Fruit fly (Drosophila melanogaster): ENCODE results near the gene CG42688.

Gene CG42688

DNA sequence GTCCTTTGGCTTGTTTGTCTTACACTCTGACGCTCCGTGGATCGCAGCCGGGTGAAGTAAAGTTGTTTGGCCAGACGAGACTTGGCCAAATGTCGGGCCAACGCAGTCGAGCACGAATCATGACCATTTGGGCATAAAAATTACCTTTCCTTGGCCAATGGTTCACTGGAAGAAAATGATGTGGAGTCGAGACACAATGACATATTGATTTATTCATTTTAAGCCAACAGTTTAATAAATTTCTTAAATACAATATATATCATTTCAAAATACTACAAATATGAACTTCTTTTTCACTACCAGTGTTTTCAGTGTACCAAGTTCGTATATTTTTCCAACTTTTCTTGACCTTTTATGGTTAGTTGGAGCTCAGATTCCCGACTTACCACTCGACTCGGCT, 19.2 kb upstream of the CG42688 start (continued):
- peak; percentile 67 for TF ChIP-seq CG15336 (GFP tag; IDR thresholded peaks at IDR 0.05)
- no peak for TF ChIP-seq CG9139 (GFP tag; optimal IDR thresholded peaks at IDR 0.05)
- no peak for TF ChIP-seq CG6854 (GFP tag; optimal IDR thresholded peaks at IDR 0.05)
- TF ChIP-seq CG4318 (GFP tag; optimal IDR thresholded peaks at IDR 0.05): peak; percentile 23
- peak; percentile 69 for TF ChIP-seq OdsH (GFP tag; optimal IDR thresholded peaks at IDR 0.05)
- peak; percentile 68 for TF ChIP-seq Sox14 (GFP tag; optimal IDR thresholded peaks at IDR 0.05)
- peak; percentile 65 for TF ChIP-seq Gug (GFP tag; IDR thresholded peaks at IDR 0.05)
- TF ChIP-seq CG11902 (GFP tag; optimal IDR thresholded peaks at IDR 0.05): no peak
- no peak for TF ChIP-seq Hr38 (GFP tag; optimal IDR thresholded peaks at IDR 0.05)
- peak; percentile 58 for TF ChIP-seq topi (GFP tag; optimal IDR thresholded peaks at IDR 0.05)
- peak; percentile 61 for TF ChIP-seq cyc (GFP tag; optimal IDR thresholded peaks at IDR 0.05)
- peak; percentile 41 for TF ChIP-seq CG34406 (GFP tag; optimal IDR thresholded peaks at IDR 0.05)
- peak; percentile 52 for TF ChIP-seq CG32006 (GFP tag; optimal IDR thresholded peaks at IDR 0.05)
- no peak for TF ChIP-seq Sox15 (GFP tag; optimal IDR thresholded peaks at IDR 0.05)

DNA sequence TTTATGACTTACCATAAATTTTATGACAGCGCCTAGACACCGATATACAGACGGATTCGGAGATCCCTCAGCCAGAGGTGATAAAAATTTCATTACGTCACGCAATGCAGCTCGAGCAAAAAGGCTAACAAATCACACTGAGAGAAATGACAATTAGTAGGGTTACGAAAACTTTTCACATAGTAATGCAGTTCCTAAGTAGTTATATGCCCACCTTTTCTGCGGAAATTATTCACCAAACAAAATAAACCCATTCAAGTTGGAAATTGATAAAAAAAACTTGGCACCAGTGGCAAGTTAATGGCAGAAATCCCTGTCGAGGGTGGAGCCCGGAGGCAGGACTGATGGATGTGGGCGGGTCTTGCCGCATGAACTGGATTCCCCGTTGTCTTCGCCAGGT, 17.6 kb upstream of the CG42688 start:
- TF ChIP-seq CG8632 (GFP tag; optimal IDR thresholded peaks at IDR 0.05) (peak; percentile 17), Sox14 (GFP tag; optimal IDR thresholded peaks at IDR 0.05) (peak; percentile 35), Met (GFP tag; optimal IDR thresholded peaks at IDR 0.05) (peak; percentile 63), ss (GFP tag; optimal IDR thresholded peaks at IDR 0.05) (peak; percentile 15 to 25), CG6276 (GFP tag; optimal IDR thresholded peaks at IDR 0.05) (no peak), spab (GFP tag; optimal IDR thresholded peaks at IDR 0.05) (peak; percentile 45), Eip75B (GFP tag; optimal IDR thresholded peaks at IDR 0.05) (peak; percentile 46), fd85E (GFP tag; optimal IDR thresholded peaks at IDR 0.05) (no peak), Lpt (GFP tag; optimal IDR thresholded peaks at IDR 0.05) (no peak), Blimp-1 (GFP tag; optimal IDR thresholded peaks at IDR 0.05) (no peak), salr (GFP tag; optimal IDR thresholded peaks at IDR 0.05) (no peak), Sox102F (GFP tag; optimal IDR thresholded peaks at IDR 0.05) (peak; percentile 49), dsx (GFP tag; optimal IDR thresholded peaks at IDR 0.05; ENCODE audit: poor library complexity, severe bottlenecking) (peak; percentile 39), CG6792 (GFP tag; optimal IDR thresholded peaks at IDR 0.05) (peak; percentile 20), CG11902 (GFP tag; optimal IDR thresholded peaks at IDR 0.05) (no peak), Eip78C (GFP tag) (peak; percentile 72), esn (GFP tag; optimal IDR thresholded peaks at IDR 0.05) (peak; percentile 53), CG32006 (GFP tag; optimal IDR thresholded peaks at IDR 0.05) (peak; percentile 6), topi (GFP tag; optimal IDR thresholded peaks at IDR 0.05) (peak; percentile 33), Ets96B (tag; optimal IDR thresholded peaks at IDR 0.05) (peak; percentile 39), CG9139 (GFP tag; optimal IDR thresholded peaks at IDR 0.05) (no peak), CG34406 (GFP tag; optimal IDR thresholded peaks at IDR 0.05) (peak; percentile 28), Hr4 (GFP tag; optimal IDR thresholded peaks at IDR 0.05) (peak; percentile 16), Hr39 (GFP tag; optimal IDR thresholded peaks at IDR 0.05) (peak; percentile 53), CG6854 (GFP tag; optimal IDR thresholded peaks at IDR 0.05) (no peak), CG16779 (tag; optimal IDR thresholded peaks at IDR 0.05) (no peak), dac (GFP tag; optimal IDR thresholded peaks at IDR 0.05) (no peak), CG4318 (GFP tag; optimal IDR thresholded peaks at IDR 0.05) (no peak), Hr38 (GFP tag; optimal IDR thresholded peaks at IDR 0.05) (no peak), Smox (GFP tag; optimal IDR thresholded peaks at IDR 0.05) (peak; percentile 39), OdsH (GFP tag; optimal IDR thresholded peaks at IDR 0.05) (peak; percentile 50), CG7368 (GFP tag; optimal IDR thresholded peaks at IDR 0.05) (peak; percentile 30), net (GFP tag; optimal IDR thresholded peaks at IDR 0.05) (peak; percentile 43), Ets21C (GFP tag; optimal IDR thresholded peaks at IDR 0.05) (no peak), cyc (GFP tag; optimal IDR thresholded peaks at IDR 0.05) (peak; percentile 43), Gug (GFP tag; IDR thresholded peaks at IDR 0.05) (no peak), svp (GFP tag) (peak; percentile 60), CG31627 (GFP tag; optimal IDR thresholded peaks at IDR 0.05) (peak; percentile 55), CG6808 (GFP tag; optimal IDR thresholded peaks at IDR 0.05) (peak; percentile 27), CG11294 (GFP tag; IDR thresholded peaks at IDR 0.05) (no peak), CG10669 (GFP tag; optimal IDR thresholded peaks at IDR 0.05) (peak; percentile 55), eg (GFP tag; IDR thresholded peaks at IDR 0.05) (no peak), CG8319 (GFP tag; optimal IDR thresholded peaks at IDR 0.05) (peak; percentile 17), CG3032 (tag; optimal IDR thresholded peaks at IDR 0.05) (peak; percentile 44), CG11762 (GFP tag; optimal IDR thresholded peaks at IDR 0.05; ENCODE audit: insufficient read depth) (peak; percentile 42), Eip93F (GFP tag; optimal IDR thresholded peaks at IDR 0.05) (no peak), Sox15 (GFP tag; optimal IDR thresholded peaks at IDR 0.05) (peak; percentile 24)
